Fruit fly (Drosophila melanogaster) whole organism, embryonic: Measurements from ENCODE around the gene AnxB9.
A peak's percentile ranks its signal among the peaks of the same experiment; 100 is the strongest.

ENCODE experiments used
- Ada2b ChIP-seq: fragments of 200-800 bp; sonication (Bioruptor generic); IDR thresholded peaks from 2 replicates; pipeline ENCODE4 v1.3.6; 2022; ENCODE audit warnings: missing biosample characterization, missing genetic modification characterization
- Awh ChIP-seq: fragments of 200-800 bp; sonication (Bioruptor generic); IDR thresholded peaks from 2 replicates; pipeline ENCODE4, ENCODE4 v1.3.6; 2022; ENCODE audit warnings: missing biosample characterization, missing genetic modification characterization
- BEAF-32 ChIP-seq: fragments of 200-800 bp; sonication (Bioruptor generic); optimal IDR thresholded peaks from 3 replicates; lab custom pipeline; 2017; ENCODE audit warnings: missing biosample characterization, missing genetic modification characterization, mild to moderate bottlenecking, moderate library complexity, missing genetic modification reagents
- CG10147 ChIP-seq: fragments of 200-800 bp; sonication (Bioruptor generic); optimal IDR thresholded peaks from 2 replicates; lab custom pipeline; 2019; ENCODE audit warnings: missing biosample characterization, mild to moderate bottlenecking, missing genetic modification characterization, moderate library complexity
- CG1024 ChIP-seq: fragments of 200-800 bp; sonication (Bioruptor generic); IDR thresholded peaks from 2 replicates; pipeline ENCODE4 v1.3.6; 2022; ENCODE audit warnings: missing biosample characterization, missing genetic modification characterization
- CG14965 ChIP-seq: fragments of 200-800 bp; sonication (Bioruptor generic); optimal IDR thresholded peaks from 2 replicates; lab custom pipeline; 2016; ENCODE audit warnings: missing biosample characterization, missing genetic modification characterization, borderline replicate concordance
- CG17802 ChIP-seq: fragments of 200-800 bp; sonication (Bioruptor generic); optimal IDR thresholded peaks from 2 replicates; lab custom pipeline; 2018; ENCODE audit warnings: missing biosample characterization, mild to moderate bottlenecking, missing genetic modification characterization, moderate library complexity
- CG17829 ChIP-seq: fragments of 200-800 bp; optimal IDR thresholded peaks from 2 replicates; lab custom pipeline; 2019; ENCODE audit warnings: missing biosample characterization, mild to moderate bottlenecking, missing genetic modification characterization, moderate library complexity
- CG2116 ChIP-seq: fragments of 200-800 bp; sonication (Bioruptor generic); optimal IDR thresholded peaks from 3 replicates; lab custom pipeline; 2018; ENCODE audit warnings: missing biosample characterization, mild to moderate bottlenecking, missing genetic modification characterization
- CG3065 ChIP-seq: fragments of 200-800 bp; sonication (Bioruptor generic); optimal IDR thresholded peaks from 2 replicates; lab custom pipeline; 2016; ENCODE audit warnings: missing biosample characterization, missing genetic modification characterization
- CG6272 ChIP-seq: fragments of 200-800 bp; sonication (Bioruptor generic); IDR thresholded peaks from 2 replicates; pipeline ENCODE4 v1.3.6; 2022; ENCODE audit warnings: missing biosample characterization, missing genetic modification characterization
- CG9727 ChIP-seq: fragments of 200-800 bp; sonication (Bioruptor generic); optimal IDR thresholded peaks from 3 replicates; lab custom pipeline; 2017; ENCODE audit warnings: missing biosample characterization, mild to moderate bottlenecking, missing genetic modification characterization
- CG9797 ChIP-seq: fragments of 200-800 bp; sonication (Bioruptor generic); optimal IDR thresholded peaks from 3 replicates; lab custom pipeline; 2018; ENCODE audit warnings: missing biosample characterization, mild to moderate bottlenecking, missing genetic modification characterization
- CrebB ChIP-seq: fragments of 200-800 bp; sonication (Bioruptor generic); optimal IDR thresholded peaks from 3 replicates; lab custom pipeline; 2018; ENCODE audit warnings: missing biosample characterization, mild to moderate bottlenecking, missing genetic modification characterization
- Dip2 ChIP-seq: fragments of 200-800 bp; sonication (Bioruptor generic); IDR thresholded peaks from 2 replicates; pipeline ENCODE4 v1.3.6; 2022; ENCODE audit warnings: missing biosample characterization, missing genetic modification characterization
- Dll ChIP-seq: fragments of 200-800 bp; sonication (Bioruptor generic); IDR thresholded peaks from 4 replicates; pipeline ENCODE4 v1.3.6; 2022; ENCODE audit warnings: missing biosample characterization, missing genetic modification characterization; ENCODE audit not compliant: partially characterized antibody
- E2f1 ChIP-seq: fragments of 200-800 bp; sonication (Bioruptor generic); IDR thresholded peaks from 2 replicates; pipeline ENCODE4 v1.3.6; 2022; ENCODE audit warnings: missing biosample characterization, missing genetic modification characterization
- Elba2 ChIP-seq: fragments of 200-800 bp; sonication (Bioruptor generic); optimal IDR thresholded peaks from 3 replicates; lab custom pipeline; 2016; ENCODE audit warnings: missing biosample characterization, missing genetic modification characterization
- Ets97D ChIP-seq: fragments of 200-800 bp; sonication (Bioruptor generic); optimal IDR thresholded peaks from 3 replicates; lab custom pipeline; 2016; ENCODE audit warnings: missing biosample characterization, missing genetic modification characterization
- Fer1 ChIP-seq: fragments of 200-800 bp; sonication (Bioruptor generic); optimal IDR thresholded peaks from 2 replicates; lab custom pipeline; 2017; ENCODE audit warnings: missing biosample characterization, mild to moderate bottlenecking, missing genetic modification characterization
- Hr51 ChIP-seq, 2 experiments: fragments of 200-800 bp; sonication (Bioruptor generic); optimal IDR thresholded peaks; 2 replicates in 1 of 2; 3 replicates in 1 of 2; lab custom pipeline; 2016 to 2018; ENCODE audit warnings: missing biosample characterization in 2 of 2, missing genetic modification characterization in 2 of 2, mild to moderate bottlenecking in 1 of 2, moderate library complexity in 1 of 2
- Kr ChIP-seq: fragments of 200-800 bp; sonication (Bioruptor generic); optimal IDR thresholded peaks from 2 replicates; lab custom pipeline; 2017; ENCODE audit warnings: missing biosample characterization, mild to moderate bottlenecking, missing genetic modification characterization
- Med ChIP-seq: fragments of 200-800 bp; sonication (Bioruptor generic); peaks from one replicate; lab custom pipeline; 2016; ENCODE audit warnings: missing biosample characterization, missing genetic modification characterization, mild to moderate bottlenecking, inconsistent platforms, moderate library complexity
- Oli ChIP-seq: fragments of 200-800 bp; sonication (Bioruptor generic); optimal IDR thresholded peaks from 2 replicates; lab custom pipeline; 2018; ENCODE audit warnings: missing biosample characterization, mild to moderate bottlenecking, missing genetic modification characterization, moderate library complexity
- PHDP ChIP-seq: fragments of 200-800 bp; sonication (Bioruptor generic); optimal IDR thresholded peaks from 3 replicates; lab custom pipeline; 2018; ENCODE audit warnings: missing biosample characterization, mild to moderate bottlenecking, missing genetic modification characterization, moderate library complexity
- Rx ChIP-seq: fragments of 200-800 bp; sonication (Bioruptor generic); IDR thresholded peaks from 2 replicates; pipeline ENCODE4 v1.3.6; 2022; ENCODE audit warnings: missing biosample characterization, missing genetic modification characterization
- Side ChIP-seq: fragments of 200-800 bp; sonication (Bioruptor generic); optimal IDR thresholded peaks from 2 replicates; lab custom pipeline; 2016; ENCODE audit warnings: missing biosample characterization, missing genetic modification characterization
- Trl ChIP-seq, 3 experiments: fragments of >200 bp in 2 of 3; fragments of 200-800 bp in 1 of 3; sonication (Bioruptor generic) in 1 of 3; optimal IDR thresholded peaks; 2 replicates in 1 of 3; 3 replicates in 2 of 3; lab custom pipeline; 2016 to 2017; ENCODE audit warnings: missing biosample characterization in 1 of 3, missing genetic modification characterization in 1 of 3
- Vsx1 ChIP-seq: fragments of 200-800 bp; sonication (Bioruptor generic); optimal IDR thresholded peaks from 2 replicates; lab custom pipeline; 2017; ENCODE audit warnings: missing biosample characterization, mild to moderate bottlenecking, missing genetic modification characterization, missing genetic modification reagents
- chm ChIP-seq: fragments of 200-800 bp; sonication (Bioruptor generic); IDR thresholded peaks from 2 replicates; pipeline ENCODE4 v1.3.6; 2022; ENCODE audit warnings: missing biosample characterization, missing genetic modification characterization
- corto ChIP-seq: fragments of 200-800 bp; sonication (Bioruptor generic); optimal IDR thresholded peaks from 2 replicates; lab custom pipeline; 2016; ENCODE audit warnings: missing biosample characterization, mild to moderate bottlenecking, missing genetic modification characterization, moderate library complexity
- dan ChIP-seq: fragments of 200-800 bp; sonication (Bioruptor generic); IDR thresholded peaks from 2 replicates; pipeline ENCODE4 v1.3.6; 2022; ENCODE audit warnings: missing biosample characterization, missing genetic modification characterization
- ems ChIP-seq: fragments of 200-800 bp; sonication (Bioruptor generic); optimal IDR thresholded peaks from 3 replicates; lab custom pipeline; 2016; ENCODE audit warnings: missing biosample characterization, missing genetic modification characterization
- en ChIP-seq: fragments of 200-800 bp; sonication (Bioruptor generic); optimal IDR thresholded peaks from 2 replicates; lab custom pipeline; 2016; ENCODE audit warnings: missing biosample characterization, missing genetic modification characterization
- exex ChIP-seq: fragments of 200-800 bp; sonication (Bioruptor generic); optimal IDR thresholded peaks from 4 replicates; lab custom pipeline; 2018; ENCODE audit warnings: missing biosample characterization, mild to moderate bottlenecking, missing genetic modification characterization, moderate library complexity
- fd102C ChIP-seq: fragments of 200-800 bp; sonication (Bioruptor generic); optimal IDR thresholded peaks from 2 replicates; lab custom pipeline; 2018; ENCODE audit warnings: missing biosample characterization, mild to moderate bottlenecking, missing genetic modification characterization, moderate library complexity
- h ChIP-seq: fragments of >200 bp; optimal IDR thresholded peaks from 2 replicates; lab custom pipeline; 2017
- klu ChIP-seq: fragments of 200-800 bp; sonication (Bioruptor generic); IDR thresholded peaks from 2 replicates; pipeline ENCODE4 v1.3.6; 2022; ENCODE audit warnings: missing biosample characterization, missing genetic modification characterization
- maf-S ChIP-seq: fragments of 200-800 bp; sonication (Bioruptor generic); optimal IDR thresholded peaks from 2 replicates; lab custom pipeline; 2016; ENCODE audit warnings: missing biosample characterization, missing genetic modification characterization
- mam ChIP-seq: fragments of 200-800 bp; sonication (Bioruptor generic); optimal IDR thresholded peaks from 3 replicates; lab custom pipeline; 2016; ENCODE audit warnings: missing biosample characterization, missing genetic modification characterization
- pb ChIP-seq: fragments of 200-800 bp; sonication (Bioruptor generic); optimal IDR thresholded peaks from 3 replicates; lab custom pipeline; 2016; ENCODE audit warnings: missing biosample characterization, missing genetic modification characterization
- pros ChIP-seq: fragments of 200-800 bp; sonication (Bioruptor generic); optimal IDR thresholded peaks from 3 replicates; lab custom pipeline; 2019; ENCODE audit warnings: missing biosample characterization, mild to moderate bottlenecking, missing genetic modification characterization, moderate library complexity
- ranshi ChIP-seq: fragments of 200-800 bp; sonication (Bioruptor generic); IDR thresholded peaks from 2 replicates; pipeline ENCODE4 v1.3.6; 2022; ENCODE audit warnings: missing biosample characterization, missing genetic modification characterization
- slbo ChIP-seq: fragments of 200-800 bp; sonication (Bioruptor generic); IDR thresholded peaks from 2 replicates; pipeline ENCODE4 v1.3.6; 2022; ENCODE audit warnings: missing biosample characterization, missing genetic modification characterization
- stc ChIP-seq: fragments of 200-800 bp; sonication (Bioruptor generic); IDR thresholded peaks from 2 replicates; pipeline ENCODE4 v1.3.6; 2022; ENCODE audit warnings: missing biosample characterization, missing genetic modification characterization
- twi ChIP-seq: fragments of 200-800 bp; optimal IDR thresholded peaks from 2 replicates; lab custom pipeline; 2019; ENCODE audit warnings: missing biosample characterization, mild to moderate bottlenecking, missing genetic modification characterization, moderate library complexity
- wdn ChIP-seq: fragments of 200-800 bp; sonication (Bioruptor generic); IDR thresholded peaks from 2 replicates; pipeline ENCODE4 v1.3.6; 2022; ENCODE audit warnings: missing biosample characterization, missing genetic modification characterization
- zen ChIP-seq: fragments of 200-800 bp; sonication (Bioruptor generic); optimal IDR thresholded peaks from 3 replicates; lab custom pipeline; 2018; ENCODE audit warnings: missing biosample characterization, mild to moderate bottlenecking, missing genetic modification characterization, moderate library complexity
- zfh1 ChIP-seq: fragments of 200-800 bp; sonication (Bioruptor generic); IDR thresholded peaks from 3 replicates; pipeline ENCODE4 v1.3.6; 2022; ENCODE audit warnings: missing biosample characterization, missing genetic modification characterization

AnxB9 gene

DNA sequence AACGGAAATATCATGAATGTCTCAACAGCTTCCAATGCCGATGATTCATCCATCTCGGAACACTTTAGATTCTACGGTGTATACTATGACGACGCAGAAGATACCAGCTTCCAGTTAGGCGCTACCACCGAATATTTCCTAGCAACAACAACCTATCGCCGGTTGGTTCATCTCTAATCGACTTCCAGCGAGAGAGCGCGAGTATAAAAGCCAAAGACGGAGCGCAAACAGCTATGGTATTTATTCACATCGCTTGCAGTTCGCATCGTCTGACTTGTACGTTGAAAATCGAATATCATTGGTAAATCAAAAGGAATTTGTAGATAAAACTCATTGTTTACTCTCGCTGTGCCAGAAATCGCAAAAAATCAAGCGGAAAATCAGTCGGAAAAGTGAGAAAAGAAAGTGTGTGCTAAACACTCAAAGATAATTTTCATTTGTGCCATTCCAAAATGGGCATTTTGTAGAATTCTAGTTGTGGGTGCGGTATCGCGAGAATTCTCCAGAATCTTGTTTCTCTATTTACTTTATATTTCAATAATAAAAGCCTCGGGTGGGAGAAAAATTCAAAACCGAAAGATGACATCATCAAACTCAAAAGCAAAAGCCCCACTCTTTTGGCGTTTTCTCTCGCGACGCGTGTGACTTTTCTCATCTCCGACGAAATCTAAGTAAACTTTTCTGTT lies at the start of gene AnxB9 (continued):
- TF ChIP-seq CG2116 (GFP tag; lab: Kevin White, UChicago), result no peak
- TF ChIP-seq Vsx1, result peak; percentile 19
- peak; percentile 47; the same call in 2 of the 3 replicates for TF ChIP-seq zfh1 (GFP tag; lab: Robert Waterston, UW)
- no peak for TF ChIP-seq PHDP (tag; lab: Kevin White, UChicago)
- TF ChIP-seq CG6272 (GFP tag; lab: Robert Waterston, UW), result no peak
- TF ChIP-seq ranshi (GFP tag; lab: Robert Waterston, UW), result no peak
- no peak for TF ChIP-seq Kr
- TF ChIP-seq Rx (GFP tag; lab: Robert Waterston, UW), result no peak
- no peak for TF ChIP-seq twi (tag; lab: Kevin White, UChicago)
- no peak for TF ChIP-seq fd102C
- TF ChIP-seq zen (tag; lab: Kevin White, UChicago), result no peak
- no peak for TF ChIP-seq mam
- TF ChIP-seq ems (GFP tag; lab: Kevin White, UChicago), result no peak
- no peak for TF ChIP-seq Dip2
- TF ChIP-seq Side, result peak; percentile 42
- TF ChIP-seq dan (GFP tag; lab: Robert Waterston, UW), result no peak
- TF ChIP-seq Ets97D (GFP tag; lab: Kevin White, UChicago), result no peak
- TF ChIP-seq corto, result no peak
- no peak for TF ChIP-seq klu (GFP tag; lab: Robert Waterston, UW)
- no peak for TF ChIP-seq pros
- TF ChIP-seq en (GFP tag; lab: Kevin White, UChicago), result no peak
- TF ChIP-seq Med (GFP tag; lab: Kevin White, UChicago), result peak; percentile 89
- TF ChIP-seq exex (tag; lab: Kevin White, UChicago), result peak; percentile 26
- TF ChIP-seq maf-S, result no peak
- TF ChIP-seq BEAF-32, result no peak
- TF ChIP-seq Ada2b (GFP tag; lab: Robert Waterston, UW), result no peak
- no peak for TF ChIP-seq CG3065 (GFP tag; lab: Kevin White, UChicago)
- TF ChIP-seq CG10147 (GFP tag; lab: Kevin White, UChicago), result no peak
- TF ChIP-seq Awh, result no peak; the same call in 1 of the 2 replicates
- no peak for TF ChIP-seq CG9797 (GFP tag; lab: Kevin White, UChicago)
- peak; percentile 45 to 72 for TF ChIP-seq Trl (optimal IDR thresholded peaks at IDR 0.05; lab: Kevin White, UChicago)
- peak; percentile 70 for TF ChIP-seq Trl (GFP tag; optimal IDR thresholded peaks at IDR 0.05; lab: Kevin White, UChicago)
- no peak for TF ChIP-seq CG14965 (GFP tag; lab: Kevin White, UChicago)
- no peak for TF ChIP-seq Elba2 (GFP tag; lab: Kevin White, UChicago)
- TF ChIP-seq slbo, result peak; percentile 43
- no peak for TF ChIP-seq h (lab: Kevin White, UChicago)
- TF ChIP-seq CG9727 (GFP tag; lab: Kevin White, UChicago), result no peak
- TF ChIP-seq stc (GFP tag; lab: Robert Waterston, UW), result peak; percentile 50; the same call in 1 of the 2 replicates
- peak; percentile 50 for TF ChIP-seq CrebB (tag; lab: Kevin White, UChicago)
- no peak for TF ChIP-seq CG1024 (GFP tag; lab: Robert Waterston, UW)
- TF ChIP-seq chm, result no peak
- peak; percentile 28 for TF ChIP-seq pb (GFP tag; lab: Kevin White, UChicago)
- TF ChIP-seq E2f1 (GFP tag; lab: Robert Waterston, UW), result peak; percentile 39; the same call in 1 of the 2 replicates
- no peak for TF ChIP-seq wdn (GFP tag; lab: Robert Waterston, UW)
- TF ChIP-seq Fer1 (GFP tag; lab: Kevin White, UChicago), result peak; percentile 57
- TF ChIP-seq CG17829 (tag; lab: Kevin White, UChicago), result no peak
- TF ChIP-seq CG17802 (tag; lab: Kevin White, UChicago), result no peak
- no peak for TF ChIP-seq Hr51 (GFP tag; optimal IDR thresholded peaks at IDR 0.05; lab: Kevin White, UChicago)
- no peak for TF ChIP-seq Oli (tag; lab: Kevin White, UChicago)
- peak; percentile 50; the same call in 1 of the 4 replicates for TF ChIP-seq Dll (GFP tag; lab: Robert Waterston, UW)
